Fruit fly (Drosophila melanogaster) whole organism, embryonic: ENCODE data around the gene Tom40.

Experiments
- ATbp ChIP-seq: fragments of 200-800 bp; sonication (Bioruptor generic); optimal IDR thresholded peaks from 2 replicates; lab custom pipeline; 2017; ENCODE audit warnings: missing biosample characterization, mild to moderate bottlenecking, missing genetic modification characterization, missing genetic modification reagents
- Antp ChIP-seq: fragments of 200-800 bp; sonication (Bioruptor generic); optimal IDR thresholded peaks from 3 replicates; lab custom pipeline; 2016; ENCODE audit warnings: missing biosample characterization, missing genetic modification characterization
- Asciz ChIP-seq: fragments of 200-800 bp; sonication (Bioruptor generic); optimal IDR thresholded peaks from 2 replicates; lab custom pipeline; 2017; ENCODE audit warnings: missing biosample characterization, mild to moderate bottlenecking, missing genetic modification characterization, missing genetic modification reagents
- CG10543 ChIP-seq: fragments of 200-800 bp; sonication (Bioruptor generic); optimal IDR thresholded peaks from 3 replicates; lab custom pipeline; 2017; ENCODE audit warnings: missing biosample characterization, mild to moderate bottlenecking, missing genetic modification characterization, moderate library complexity
- CG13296 ChIP-seq: fragments of 200-800 bp; sonication (Bioruptor generic); optimal IDR thresholded peaks from 3 replicates; lab custom pipeline; 2018; ENCODE audit warnings: missing biosample characterization, mild to moderate bottlenecking, missing genetic modification characterization
- CG13894 ChIP-seq: fragments of 200-800 bp; sonication (Bioruptor generic); optimal IDR thresholded peaks from 3 replicates; lab custom pipeline; 2018; ENCODE audit warnings: missing biosample characterization, mild to moderate bottlenecking, missing genetic modification characterization, moderate library complexity
- CG1603 ChIP-seq: fragments of 200-800 bp; sonication (Bioruptor generic); optimal IDR thresholded peaks from 2 replicates; lab custom pipeline; 2019; ENCODE audit warnings: missing biosample characterization, mild to moderate bottlenecking, missing genetic modification characterization, moderate library complexity
- CG17186 ChIP-seq: fragments of 200-800 bp; sonication (Bioruptor generic); optimal IDR thresholded peaks from 3 replicates; lab custom pipeline; 2017; ENCODE audit warnings: missing biosample characterization, missing genetic modification reagents, missing genetic modification characterization
- CG17359 ChIP-seq: fragments of 200-800 bp; sonication (Bioruptor generic); optimal IDR thresholded peaks from 3 replicates; lab custom pipeline; 2018; ENCODE audit warnings: missing biosample characterization, mild to moderate bottlenecking, missing genetic modification characterization, moderate library complexity
- CG1792 ChIP-seq: fragments of 200-800 bp; sonication (Bioruptor generic); optimal IDR thresholded peaks from 2 replicates; lab custom pipeline; 2016; ENCODE audit warnings: missing biosample characterization, missing genetic modification characterization
- CG18764 ChIP-seq: fragments of 200-800 bp; sonication (Bioruptor generic); optimal IDR thresholded peaks from 3 replicates; lab custom pipeline; 2016; ENCODE audit warnings: missing biosample characterization, missing genetic modification characterization
- CG2712 ChIP-seq: fragments of 200-800 bp; optimal IDR thresholded peaks from 3 replicates; lab custom pipeline; 2019; ENCODE audit warnings: missing biosample characterization, mild to moderate bottlenecking, missing genetic modification characterization, moderate library complexity
- CG32532 ChIP-seq: fragments of 200-800 bp; sonication (Bioruptor generic); IDR thresholded peaks from 2 replicates; pipeline ENCODE4 v1.3.6; 2022; ENCODE audit warnings: missing biosample characterization, missing genetic modification characterization
- CG4328 ChIP-seq: fragments of 200-800 bp; sonication (Bioruptor generic); optimal IDR thresholded peaks from 3 replicates; lab custom pipeline; 2017; ENCODE audit warnings: missing biosample characterization, missing genetic modification reagents, missing genetic modification characterization
- CG4730 ChIP-seq: fragments of 200-800 bp; sonication (Bioruptor generic); IDR thresholded peaks from 2 replicates; pipeline ENCODE4 v1.3.6; 2022; ENCODE audit warnings: missing biosample characterization, missing genetic modification characterization
- CG5245 ChIP-seq: fragments of 200-800 bp; sonication (Bioruptor generic); optimal IDR thresholded peaks from 3 replicates; lab custom pipeline; 2016; ENCODE audit warnings: missing biosample characterization, missing genetic modification characterization
- CG6272 ChIP-seq: fragments of 200-800 bp; sonication (Bioruptor generic); IDR thresholded peaks from 2 replicates; pipeline ENCODE4 v1.3.6; 2022; ENCODE audit warnings: missing biosample characterization, missing genetic modification characterization
- CG7839 ChIP-seq: fragments of 200-800 bp; sonication (Bioruptor generic); optimal IDR thresholded peaks from 3 replicates; lab custom pipeline; 2018; ENCODE audit warnings: missing biosample characterization, mild to moderate bottlenecking, missing genetic modification characterization, moderate library complexity
- CG9817 ChIP-seq: fragments of 200-800 bp; sonication (Bioruptor generic); optimal IDR thresholded peaks from 2 replicates; lab custom pipeline; 2018; ENCODE audit warnings: missing biosample characterization, mild to moderate bottlenecking, missing genetic modification characterization, moderate library complexity
- CHES-1-like ChIP-seq: fragments of 200-800 bp; sonication (Bioruptor generic); optimal IDR thresholded peaks from 2 replicates; lab custom pipeline; 2016; ENCODE audit warnings: missing biosample characterization, missing genetic modification characterization
- Camta ChIP-seq: fragments of 200-800 bp; sonication (Bioruptor generic); optimal IDR thresholded peaks from 2 replicates; lab custom pipeline; 2016; ENCODE audit warnings: missing biosample characterization, missing genetic modification characterization
- E2f2 ChIP-seq: fragments of 200-800 bp; sonication (Bioruptor generic); IDR thresholded peaks from 2 replicates; pipeline ENCODE4 v1.3.6; 2022; ENCODE audit warnings: missing biosample characterization, missing genetic modification characterization
- Eip74EF ChIP-seq, 2 experiments: fragments of 200-800 bp in 1 of 2; fragments of >200 bp in 1 of 2; sonication (Bioruptor generic) in 1 of 2; optimal IDR thresholded peaks; 2 replicates each; lab custom pipeline; 2017 to 2019; ENCODE audit warnings: missing biosample characterization in 2 of 2, missing genetic modification characterization in 2 of 2, mild to moderate bottlenecking in 1 of 2, moderate library complexity in 1 of 2
- Jarid2 ChIP-seq: fragments of 200-800 bp; sonication (Bioruptor generic); optimal IDR thresholded peaks from 3 replicates; lab custom pipeline; 2017; ENCODE audit warnings: mild to moderate bottlenecking, missing biosample characterization, missing genetic modification reagents, missing genetic modification characterization
- Meics ChIP-seq: fragments of 200-800 bp; sonication (Bioruptor generic); optimal IDR thresholded peaks from 2 replicates; lab custom pipeline; 2017; ENCODE audit warnings: missing biosample characterization, mild to moderate bottlenecking, missing genetic modification characterization
- Mrtf ChIP-seq: fragments of 200-800 bp; sonication (Bioruptor generic); IDR thresholded peaks from 3 replicates; pipeline ENCODE4 v1.3.6; 2022; ENCODE audit warnings: missing biosample characterization, missing genetic modification characterization
- NC2β ChIP-seq: fragments of 200-800 bp; sonication (Bioruptor generic); optimal IDR thresholded peaks from 2 replicates; lab custom pipeline; 2016; ENCODE audit warnings: missing biosample characterization, missing genetic modification characterization
- Nf-YB ChIP-seq: fragments of 200-800 bp; sonication (Bioruptor generic); optimal IDR thresholded peaks from 3 replicates; lab custom pipeline; 2019; ENCODE audit warnings: missing biosample characterization, mild to moderate bottlenecking, missing genetic modification characterization, moderate library complexity
- Rfx ChIP-seq: fragments of 200-800 bp; sonication (Bioruptor generic); IDR thresholded peaks from 2 replicates; pipeline ENCODE4 v1.3.6; 2022; ENCODE audit warnings: missing biosample characterization, missing genetic modification characterization
- Sox100B ChIP-seq: fragments of 200-800 bp; sonication (Bioruptor generic); optimal IDR thresholded peaks from 3 replicates; lab custom pipeline; 2018; ENCODE audit warnings: missing biosample characterization, mild to moderate bottlenecking, missing genetic modification characterization
- Sox102F ChIP-seq: fragments of 200-800 bp; sonication (Bioruptor generic); optimal IDR thresholded peaks from 2 replicates; lab custom pipeline; 2018; ENCODE audit warnings: missing biosample characterization, mild to moderate bottlenecking, missing genetic modification characterization, moderate library complexity
- Taf1 ChIP-seq: fragments of 200-800 bp; sonication (Bioruptor generic); IDR thresholded peaks from 2 replicates; pipeline ENCODE4 v1.3.6; 2022; ENCODE audit warnings: missing biosample characterization, missing genetic modification characterization
- Xbp1 ChIP-seq: fragments of 200-800 bp; sonication (Bioruptor generic); optimal IDR thresholded peaks from 3 replicates; lab custom pipeline; 2016; ENCODE audit warnings: missing biosample characterization, mild to moderate bottlenecking, missing genetic modification characterization
- disco-r ChIP-seq: fragments of 200-800 bp; sonication (Bioruptor generic); optimal IDR thresholded peaks from 2 replicates; lab custom pipeline; 2016; ENCODE audit warnings: missing biosample characterization, missing genetic modification characterization
- dysf ChIP-seq: fragments of 200-800 bp; sonication (Bioruptor generic); IDR thresholded peaks from 3 replicates; pipeline ENCODE4 v1.3.6; 2022; ENCODE audit warnings: missing biosample characterization, missing genetic modification characterization
- ems ChIP-seq: fragments of 200-800 bp; sonication (Bioruptor generic); optimal IDR thresholded peaks from 3 replicates; lab custom pipeline; 2016; ENCODE audit warnings: missing biosample characterization, missing genetic modification characterization
- gcm ChIP-seq: fragments of 200-800 bp; sonication (Bioruptor generic); optimal IDR thresholded peaks from 2 replicates; lab custom pipeline; 2019; ENCODE audit warnings: missing biosample characterization, mild to moderate bottlenecking, missing genetic modification characterization, moderate library complexity
- h ChIP-seq: fragments of >200 bp; optimal IDR thresholded peaks from 2 replicates; lab custom pipeline; 2017
- hkb ChIP-seq, 2 experiments: fragments of 200-800 bp in 1 of 2; fragments of >200 bp in 1 of 2; sonication (Bioruptor generic) in 1 of 2; IDR thresholded peaks in 1 of 2; optimal IDR thresholded peaks in 1 of 2; 2 replicates each; pipeline versions ENCODE4 v1.3.6 to Lab custom; 2017 to 2022; ENCODE audit warnings: missing biosample characterization in 1 of 2, missing genetic modification characterization in 1 of 2
- nerfin-1 ChIP-seq: fragments of 200-800 bp; sonication (Bioruptor generic); optimal IDR thresholded peaks from 3 replicates; lab custom pipeline; 2019; ENCODE audit warnings: missing biosample characterization, mild to moderate bottlenecking, missing genetic modification characterization, moderate library complexity
- phol ChIP-seq: fragments of 200-800 bp; sonication (Bioruptor generic); optimal IDR thresholded peaks from 3 replicates; lab custom pipeline; 2018; ENCODE audit warnings: missing biosample characterization, mild to moderate bottlenecking, missing genetic modification characterization, moderate library complexity
- psq ChIP-seq: fragments of 200-800 bp; sonication (Bioruptor generic); optimal IDR thresholded peaks from 2 replicates; lab custom pipeline; 2017; ENCODE audit warnings: missing biosample characterization, missing genetic modification characterization
- repo ChIP-seq: fragments of 200-800 bp; sonication (Bioruptor generic); optimal IDR thresholded peaks from 2 replicates; lab custom pipeline; 2016; ENCODE audit warnings: missing biosample characterization, missing genetic modification characterization
- sd ChIP-seq: fragments of 200-800 bp; sonication (Bioruptor generic); optimal IDR thresholded peaks from 3 replicates; lab custom pipeline; 2018; ENCODE audit warnings: missing biosample characterization, mild to moderate bottlenecking, missing genetic modification characterization, moderate library complexity
- slp2 ChIP-seq: fragments of 200-800 bp; sonication (Bioruptor generic); optimal IDR thresholded peaks from 2 replicates; lab custom pipeline; 2016; ENCODE audit warnings: missing biosample characterization, missing genetic modification characterization
- tgo ChIP-seq: fragments of 200-800 bp; sonication (Bioruptor generic); IDR thresholded peaks from 3 replicates; pipeline ENCODE4 v1.3.6; 2022; ENCODE audit warnings: missing biosample characterization, missing genetic modification characterization
- trem ChIP-seq: fragments of 200-800 bp; optimal IDR thresholded peaks from 3 replicates; lab custom pipeline; 2019; ENCODE audit warnings: missing biosample characterization, mild to moderate bottlenecking, missing genetic modification characterization, moderate library complexity
- tx ChIP-seq: fragments of 200-800 bp; sonication (Bioruptor generic); optimal IDR thresholded peaks from 2 replicates; lab custom pipeline; 2016; ENCODE audit warnings: missing biosample characterization, missing genetic modification characterization

Tom40 gene

DNA sequence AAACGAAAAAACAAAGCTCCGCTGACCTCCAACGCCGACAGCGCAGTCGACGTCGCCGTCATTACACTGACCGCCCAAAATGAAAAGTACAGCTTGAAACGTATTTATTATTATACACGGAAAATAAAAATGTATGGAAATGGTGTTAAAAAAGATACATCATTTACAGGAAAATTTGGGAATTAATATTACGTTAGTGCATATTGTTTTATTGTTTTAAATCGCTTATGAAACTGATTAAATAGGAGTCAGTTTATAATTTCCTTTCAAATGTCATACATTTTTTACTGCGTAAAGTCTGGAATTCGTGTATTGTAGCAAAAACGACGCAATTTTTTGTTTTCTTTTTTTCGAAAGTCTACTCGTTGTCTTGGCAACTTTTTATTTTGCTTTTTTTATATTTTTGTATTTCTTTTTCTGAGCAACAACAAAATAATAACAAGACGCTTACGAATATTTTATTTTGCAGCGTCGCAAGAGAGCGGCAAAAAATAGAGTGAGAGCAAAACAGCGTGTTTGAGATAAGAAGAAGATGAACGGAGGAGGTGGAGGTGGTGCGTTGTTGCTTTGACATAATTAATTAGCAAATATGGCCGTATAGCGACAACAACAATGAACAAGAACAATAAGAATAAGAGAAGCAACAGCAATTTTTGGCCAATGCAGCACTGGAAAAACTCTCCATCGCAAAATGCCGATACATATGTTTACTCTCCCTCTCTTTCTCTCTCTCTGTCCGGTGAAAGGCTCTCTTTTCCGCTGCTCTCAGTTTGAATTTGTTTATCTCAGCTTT is 44.5 kb upstream of the Tom40 start (continued):
- TF ChIP-seq repo (no peak), ATbp (GFP tag; lab: Kevin White, UChicago) (peak; percentile 11), hkb (optimal IDR thresholded peaks at IDR 0.05; lab: Kevin White, UChicago) (no peak), hkb (GFP tag; IDR thresholded peaks at IDR 0.05; lab: Robert Waterston, UW) (peak; percentile 59), CG18764 (GFP tag; lab: Kevin White, UChicago) (peak; percentile 25), gcm (GFP tag; lab: Kevin White, UChicago) (peak; percentile 62), trem (tag; lab: Kevin White, UChicago) (peak; percentile 29), tgo (peak; percentile 70), CHES-1-like (GFP tag; lab: Kevin White, UChicago) (peak; percentile 95), Xbp1 (GFP tag; lab: Kevin White, UChicago) (peak; percentile 64), disco-r (GFP tag; lab: Kevin White, UChicago) (peak; percentile 38), sd (tag; lab: Kevin White, UChicago) (peak; percentile 78), CG2712 (tag; lab: Kevin White, UChicago) (peak; percentile 78), Meics (GFP tag; lab: Kevin White, UChicago) (peak; percentile 88), Sox100B (GFP tag; lab: Kevin White, UChicago) (peak; percentile 64), Asciz (GFP tag; lab: Kevin White, UChicago) (peak; percentile 63), CG4730 (peak; percentile 56), psq (no peak), nerfin-1 (tag; lab: Kevin White, UChicago) (peak; percentile 81), CG17186 (GFP tag; lab: Kevin White, UChicago) (no peak), NC2β (GFP tag; lab: Kevin White, UChicago) (peak; percentile 36), Eip74EF (GFP tag; optimal IDR thresholded peaks at IDR 0.05; lab: Kevin White, UChicago) (peak in 1 of 2 experiments; percentile 55), Rfx (peak; percentile 74), CG6272 (GFP tag; lab: Robert Waterston, UW) (0 out of 2 replicates have a peak, but pooled peaks have one; percentile 6), CG4328 (GFP tag; lab: Kevin White, UChicago) (peak; percentile 52), E2f2 (GFP tag; lab: Robert Waterston, UW) (peak; percentile 25; the same call in 1 of the 2 replicates), Jarid2 (GFP tag; lab: Kevin White, UChicago) (peak; percentile 34), slp2 (GFP tag; lab: Kevin White, UChicago) (peak; percentile 43), CG1792 (GFP tag; lab: Kevin White, UChicago) (peak; percentile 38), tx (peak; percentile 56), ems (GFP tag; lab: Kevin White, UChicago) (peak; percentile 59), h (no peak), CG7839 (tag; lab: Kevin White, UChicago) (peak; percentile 94), Sox102F (GFP tag; lab: Kevin White, UChicago) (peak; percentile 79), CG32532 (GFP tag; lab: Robert Waterston, UW) (peak; percentile 69), CG1603 (peak; percentile 48), CG17359 (tag; lab: Kevin White, UChicago) (peak; percentile 80), Taf1 (peak; percentile 59; the same call in 1 of the 2 replicates), Antp (peak; percentile 54), CG5245 (GFP tag; lab: Kevin White, UChicago) (peak; percentile 37), CG13296 (GFP tag; lab: Kevin White, UChicago) (peak; percentile 76), CG10543 (peak; percentile 56), Nf-YB (GFP tag; lab: Kevin White, UChicago) (peak; percentile 64), Mrtf (GFP tag; lab: Robert Waterston, UW) (peak; percentile 46; the same call in 1 of the 3 replicates), dysf (peak; percentile 81), CG13894 (tag; lab: Kevin White, UChicago) (peak; percentile 46), CG9817 (peak; percentile 68), Camta (GFP tag; lab: Kevin White, UChicago) (peak; percentile 30), phol (tag; lab: Kevin White, UChicago) (peak; percentile 70)
